Fruit fly (Drosophila melanogaster) Kc167 (cell line): ENCODE data around the gene Sirt2.

ENCODE experiments used
- Myc ChIP-seq: fragments of >200 bp; optimal IDR thresholded peaks from 2 replicates; lab custom pipeline; 2017; ENCODE audit warnings: missing external identifiers
- Sin3A ChIP-seq: fragments of >200 bp; optimal IDR thresholded peaks from 2 replicates; lab custom pipeline; 2018; ENCODE audit warnings: missing external identifiers
- h ChIP-seq: fragments of >200 bp; optimal IDR thresholded peaks from 3 replicates; lab custom pipeline; 2018; ENCODE audit warnings: missing external identifiers
- insv ChIP-seq: fragments of >200 bp; optimal IDR thresholded peaks from 3 replicates; lab custom pipeline; 2018; ENCODE audit warnings: missing external identifiers
- psq ChIP-seq: fragments of >200 bp; optimal IDR thresholded peaks from 2 replicates; lab custom pipeline; 2017; ENCODE audit warnings: missing external identifiers
- ttk ChIP-seq: sonication (Bioruptor generic); optimal IDR thresholded peaks from 2 replicates; lab custom pipeline; 2017; ENCODE audit warnings: missing external identifiers

DNA sequence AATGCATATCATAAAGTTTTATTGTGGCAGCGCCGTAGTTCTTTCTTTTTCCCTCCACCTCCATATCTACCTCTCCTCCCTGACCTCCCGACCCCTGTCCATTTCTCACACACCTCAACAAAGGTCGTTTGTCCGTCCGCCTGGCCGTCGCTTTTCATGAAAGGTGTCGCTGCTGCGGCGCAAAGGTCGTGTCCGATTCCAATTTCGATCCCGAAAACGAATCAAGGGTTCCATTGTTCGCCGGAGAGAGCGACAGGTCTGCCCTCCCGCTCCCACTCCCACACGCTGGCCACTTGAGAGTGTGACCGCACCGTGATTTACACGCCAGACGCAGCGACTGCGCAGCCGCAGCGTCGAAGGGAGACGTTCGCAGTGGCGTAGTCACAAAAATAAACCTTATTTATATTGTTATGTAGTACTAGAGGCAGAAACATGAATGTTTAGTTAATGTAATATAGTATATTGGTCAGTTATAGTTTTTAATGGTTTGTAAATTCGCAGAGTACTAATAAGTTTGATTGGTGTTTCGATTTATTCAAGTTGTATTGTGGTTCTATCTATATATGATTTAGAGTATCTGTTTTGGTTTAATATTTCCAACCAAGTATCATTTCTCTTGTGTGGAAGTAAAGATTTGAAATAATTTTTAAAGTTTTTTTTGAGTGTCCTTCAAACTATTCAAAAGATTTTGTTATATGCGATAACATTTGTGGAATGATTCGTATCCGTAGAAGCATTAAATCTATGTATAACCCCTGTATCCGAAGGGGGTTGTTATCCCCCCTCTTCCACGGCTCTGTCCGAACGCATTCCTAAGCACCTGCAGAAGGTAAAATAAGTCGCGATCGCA is 36.0 kb upstream of the Sirt2 start:
- TF ChIP-seq ttk (lab: Kevin White, UChicago) (no peak), h (lab: Kevin White, UChicago) (no peak), psq (lab: Kevin White, UChicago) (no peak), insv (lab: Kevin White, UChicago) (no peak), Sin3A (lab: Kevin White, UChicago) (no peak), Myc (lab: Kevin White, UChicago) (no peak)
